Fruit fly (Drosophila melanogaster) whole organism, embryonic: ENCODE data around the gene IKKepsilon.

Source experiments
- Abd-B ChIP-seq: fragments of 200-800 bp; sonication (Bioruptor generic); optimal IDR thresholded peaks from 2 replicates; lab custom pipeline; 2018; ENCODE audit warnings: missing biosample characterization, mild to moderate bottlenecking, missing genetic modification characterization, moderate library complexity
- BEAF-32 ChIP-seq: fragments of 200-800 bp; sonication (Bioruptor generic); optimal IDR thresholded peaks from 3 replicates; lab custom pipeline; 2017; ENCODE audit warnings: missing biosample characterization, missing genetic modification characterization, mild to moderate bottlenecking, moderate library complexity, missing genetic modification reagents
- Blimp-1 ChIP-seq: fragments of 200-800 bp; sonication (Bioruptor generic); optimal IDR thresholded peaks from 3 replicates; lab custom pipeline; 2018; ENCODE audit warnings: missing biosample characterization, missing genetic modification characterization, mild to moderate bottlenecking, moderate library complexity, missing genetic modification reagents
- CG10979 ChIP-seq: fragments of 200-800 bp; sonication (Bioruptor generic); optimal IDR thresholded peaks from 2 replicates; lab custom pipeline; 2018; ENCODE audit warnings: missing biosample characterization, mild to moderate bottlenecking, missing genetic modification characterization, moderate library complexity
- CG11247 ChIP-seq: fragments of 200-800 bp; sonication (Bioruptor generic); IDR thresholded peaks from 2 replicates; pipeline ENCODE4 v1.3.6; 2022; ENCODE audit warnings: missing biosample characterization, missing genetic modification characterization
- CG11560 ChIP-seq: fragments of 200-800 bp; sonication (Bioruptor generic); IDR thresholded peaks from 3 replicates; pipeline ENCODE4 v1.3.6; 2022; ENCODE audit warnings: missing biosample characterization, missing genetic modification characterization
- CG12299 ChIP-seq: fragments of 200-800 bp; sonication (Bioruptor generic); optimal IDR thresholded peaks from 2 replicates; lab custom pipeline; 2018; ENCODE audit warnings: missing biosample characterization, mild to moderate bottlenecking, missing genetic modification characterization
- CG12769 ChIP-seq: fragments of 200-800 bp; sonication (Bioruptor generic); optimal IDR thresholded peaks from 2 replicates; lab custom pipeline; 2019; ENCODE audit warnings: missing biosample characterization, mild to moderate bottlenecking, missing genetic modification characterization, moderate library complexity
- CG13287 ChIP-seq: fragments of 200-800 bp; sonication (Bioruptor generic); IDR thresholded peaks from 2 replicates; pipeline ENCODE4 v1.3.6; 2022; ENCODE audit warnings: missing biosample characterization, missing genetic modification characterization; ENCODE audit not compliant: partially characterized antibody
- CG14441 ChIP-seq: fragments of 200-800 bp; sonication (Bioruptor generic); IDR thresholded peaks from 2 replicates; pipeline ENCODE4 v1.3.6; 2022; ENCODE audit warnings: missing biosample characterization, missing genetic modification characterization
- CG14860 ChIP-seq: fragments of 200-800 bp; sonication (Bioruptor generic); IDR thresholded peaks from 3 replicates; pipeline ENCODE4 v1.3.6; 2022; ENCODE audit warnings: missing biosample characterization, missing genetic modification characterization; ENCODE audit not compliant: partially characterized antibody
- CG15011 ChIP-seq: fragments of 200-800 bp; sonication (Bioruptor generic); optimal IDR thresholded peaks from 3 replicates; lab custom pipeline; 2018; ENCODE audit warnings: missing biosample characterization, mild to moderate bottlenecking, missing genetic modification characterization
- CG15269 ChIP-seq: fragments of 200-800 bp; sonication (Bioruptor generic); optimal IDR thresholded peaks from 2 replicates; lab custom pipeline; 2018; ENCODE audit warnings: missing biosample characterization, mild to moderate bottlenecking, missing genetic modification characterization, moderate library complexity
- CG16779 ChIP-seq: fragments of 200-800 bp; sonication (Bioruptor generic); IDR thresholded peaks from 2 replicates; pipeline ENCODE4 v1.3.6; 2022; ENCODE audit warnings: missing biosample characterization, missing genetic modification characterization
- CG17186 ChIP-seq: fragments of 200-800 bp; sonication (Bioruptor generic); optimal IDR thresholded peaks from 3 replicates; lab custom pipeline; 2017; ENCODE audit warnings: missing biosample characterization, missing genetic modification reagents, missing genetic modification characterization
- CG17359 ChIP-seq: fragments of 200-800 bp; sonication (Bioruptor generic); optimal IDR thresholded peaks from 3 replicates; lab custom pipeline; 2018; ENCODE audit warnings: missing biosample characterization, mild to moderate bottlenecking, missing genetic modification characterization, moderate library complexity
- CG18764 ChIP-seq: fragments of 200-800 bp; sonication (Bioruptor generic); optimal IDR thresholded peaks from 3 replicates; lab custom pipeline; 2016; ENCODE audit warnings: missing biosample characterization, missing genetic modification characterization
- CG2116 ChIP-seq: fragments of 200-800 bp; sonication (Bioruptor generic); optimal IDR thresholded peaks from 3 replicates; lab custom pipeline; 2018; ENCODE audit warnings: missing biosample characterization, mild to moderate bottlenecking, missing genetic modification characterization
- CG2875 ChIP-seq: fragments of 200-800 bp; sonication (Bioruptor generic); optimal IDR thresholded peaks from 2 replicates; lab custom pipeline; 2017; ENCODE audit warnings: missing biosample characterization, mild to moderate bottlenecking, missing genetic modification characterization, missing genetic modification reagents
- CG31365 ChIP-seq: fragments of 200-800 bp; sonication (Bioruptor generic); optimal IDR thresholded peaks from 2 replicates; lab custom pipeline; 2018; ENCODE audit warnings: missing biosample characterization, mild to moderate bottlenecking, missing genetic modification characterization
- CG3726 ChIP-seq: fragments of 200-800 bp; sonication (Bioruptor generic); IDR thresholded peaks from 3 replicates; pipeline ENCODE4, ENCODE4 v1.3.6; 2022; ENCODE audit warnings: missing biosample characterization, missing genetic modification characterization
- CrebB ChIP-seq: fragments of 200-800 bp; sonication (Bioruptor generic); optimal IDR thresholded peaks from 3 replicates; lab custom pipeline; 2018; ENCODE audit warnings: missing biosample characterization, mild to moderate bottlenecking, missing genetic modification characterization
- Dip3 ChIP-seq: fragments of 200-800 bp; sonication (Bioruptor generic); optimal IDR thresholded peaks from 3 replicates; lab custom pipeline; 2016; ENCODE audit warnings: missing biosample characterization, missing genetic modification characterization
- Dll ChIP-seq: fragments of 200-800 bp; sonication (Bioruptor generic); IDR thresholded peaks from 4 replicates; pipeline ENCODE4 v1.3.6; 2022; ENCODE audit warnings: missing biosample characterization, missing genetic modification characterization; ENCODE audit not compliant: partially characterized antibody
- E2f2 ChIP-seq: fragments of 200-800 bp; sonication (Bioruptor generic); IDR thresholded peaks from 2 replicates; pipeline ENCODE4 v1.3.6; 2022; ENCODE audit warnings: missing biosample characterization, missing genetic modification characterization
- MBD-R2 ChIP-seq: fragments of 200-800 bp; sonication (Bioruptor generic); IDR thresholded peaks from 2 replicates; pipeline ENCODE4 v1.3.6; 2022; ENCODE audit warnings: missing biosample characterization, missing genetic modification characterization
- Mad ChIP-seq: fragments of 200-800 bp; sonication (Bioruptor generic); optimal IDR thresholded peaks from 2 replicates; lab custom pipeline; 2016; ENCODE audit warnings: missing biosample characterization, missing genetic modification characterization
- Max ChIP-seq: fragments of 200-800 bp; sonication (Bioruptor generic); optimal IDR thresholded peaks from 2 replicates; lab custom pipeline; 2016; ENCODE audit warnings: missing biosample characterization, mild to moderate bottlenecking, missing genetic modification characterization
- Meics ChIP-seq: fragments of 200-800 bp; sonication (Bioruptor generic); optimal IDR thresholded peaks from 2 replicates; lab custom pipeline; 2017; ENCODE audit warnings: missing biosample characterization, mild to moderate bottlenecking, missing genetic modification characterization
- NfI ChIP-seq: fragments of 200-800 bp; sonication (Bioruptor generic); optimal IDR thresholded peaks from 3 replicates; lab custom pipeline; 2018; ENCODE audit warnings: missing biosample characterization, mild to moderate bottlenecking, missing genetic modification characterization, moderate library complexity
- PHDP ChIP-seq: fragments of 200-800 bp; sonication (Bioruptor generic); optimal IDR thresholded peaks from 3 replicates; lab custom pipeline; 2018; ENCODE audit warnings: missing biosample characterization, mild to moderate bottlenecking, missing genetic modification characterization, moderate library complexity
- bbx ChIP-seq: fragments of 200-800 bp; sonication (Bioruptor generic); IDR thresholded peaks from 2 replicates; pipeline ENCODE4 v1.3.6; 2022; ENCODE audit warnings: missing biosample characterization, missing genetic modification characterization; ENCODE audit not compliant: partially characterized antibody
- btn ChIP-seq: fragments of 200-800 bp; sonication (Bioruptor generic); optimal IDR thresholded peaks from 2 replicates; lab custom pipeline; 2016; ENCODE audit warnings: missing biosample characterization, missing genetic modification characterization
- kni ChIP-seq: fragments of 200-800 bp; sonication (Bioruptor generic); optimal IDR thresholded peaks from 3 replicates; lab custom pipeline; 2017; ENCODE audit warnings: mild to moderate bottlenecking, missing biosample characterization, missing genetic modification reagents, missing genetic modification characterization
- nau ChIP-seq: fragments of 200-800 bp; sonication (Bioruptor generic); optimal IDR thresholded peaks from 3 replicates; lab custom pipeline; 2017; ENCODE audit warnings: missing biosample characterization, mild to moderate bottlenecking, missing genetic modification characterization, missing genetic modification reagents
- org-1 ChIP-seq: fragments of 200-800 bp; sonication (Bioruptor generic); optimal IDR thresholded peaks from 2 replicates; lab custom pipeline; 2017; ENCODE audit warnings: missing biosample characterization, missing genetic modification characterization
- pfk ChIP-seq: fragments of 200-800 bp; sonication (Bioruptor generic); optimal IDR thresholded peaks from 2 replicates; lab custom pipeline; 2018; ENCODE audit warnings: missing biosample characterization, mild to moderate bottlenecking, missing genetic modification characterization, moderate library complexity
- phol ChIP-seq: fragments of 200-800 bp; sonication (Bioruptor generic); optimal IDR thresholded peaks from 3 replicates; lab custom pipeline; 2018; ENCODE audit warnings: missing biosample characterization, mild to moderate bottlenecking, missing genetic modification characterization, moderate library complexity
- repo ChIP-seq: fragments of 200-800 bp; sonication (Bioruptor generic); optimal IDR thresholded peaks from 2 replicates; lab custom pipeline; 2016; ENCODE audit warnings: missing biosample characterization, missing genetic modification characterization
- rib ChIP-seq: fragments of 200-800 bp; sonication (Bioruptor generic); IDR thresholded peaks from 2 replicates; pipeline ENCODE4 v1.3.6; 2022; ENCODE audit warnings: missing biosample characterization, missing genetic modification characterization
- salm ChIP-seq: fragments of 200-800 bp; sonication (Bioruptor generic); optimal IDR thresholded peaks from 2 replicates; lab custom pipeline; 2018; ENCODE audit warnings: missing biosample characterization, mild to moderate bottlenecking, missing genetic modification characterization
- slp2 ChIP-seq: fragments of 200-800 bp; sonication (Bioruptor generic); optimal IDR thresholded peaks from 2 replicates; lab custom pipeline; 2016; ENCODE audit warnings: missing biosample characterization, missing genetic modification characterization
- sob ChIP-seq: fragments of 200-800 bp; sonication (Bioruptor generic); IDR thresholded peaks from 2 replicates; pipeline ENCODE4 v1.3.6; 2022; ENCODE audit warnings: missing biosample characterization, missing genetic modification characterization
- stc ChIP-seq: fragments of 200-800 bp; sonication (Bioruptor generic); IDR thresholded peaks from 2 replicates; pipeline ENCODE4 v1.3.6; 2022; ENCODE audit warnings: missing biosample characterization, missing genetic modification characterization
- tgo ChIP-seq: fragments of 200-800 bp; sonication (Bioruptor generic); IDR thresholded peaks from 3 replicates; pipeline ENCODE4 v1.3.6; 2022; ENCODE audit warnings: missing biosample characterization, missing genetic modification characterization
- tll ChIP-seq, 2 experiments: fragments of 200-800 bp in 1 of 2; fragments of >200 bp in 1 of 2; sonication (Bioruptor generic) in 1 of 2; optimal IDR thresholded peaks; 2 replicates each; lab custom pipeline; 2017 to 2019; ENCODE audit warnings: missing biosample characterization in 2 of 2, missing genetic modification characterization in 2 of 2, mild to moderate bottlenecking in 1 of 2, moderate library complexity in 1 of 2
- toy ChIP-seq: fragments of 200-800 bp; sonication (Bioruptor generic); IDR thresholded peaks from 2 replicates; pipeline ENCODE4 v1.3.6; 2022; ENCODE audit warnings: missing biosample characterization, missing genetic modification characterization
- trh ChIP-seq: fragments of 200-800 bp; sonication (Bioruptor generic); optimal IDR thresholded peaks from 2 replicates; lab custom pipeline; 2016; ENCODE audit warnings: missing biosample characterization, missing genetic modification characterization
- twi ChIP-seq: fragments of 200-800 bp; optimal IDR thresholded peaks from 2 replicates; lab custom pipeline; 2019; ENCODE audit warnings: missing biosample characterization, mild to moderate bottlenecking, missing genetic modification characterization, moderate library complexity
- usp ChIP-seq: fragments of >200 bp; optimal IDR thresholded peaks from 2 replicates; lab custom pipeline; 2017; ENCODE audit warnings: missing biosample characterization, missing genetic modification characterization
- vnd ChIP-seq: fragments of 200-800 bp; sonication (Bioruptor generic); IDR thresholded peaks from 3 replicates; pipeline ENCODE4 v1.3.6; 2022; ENCODE audit warnings: missing biosample characterization, missing genetic modification characterization; ENCODE audit not compliant: partially characterized antibody

Gene IKKepsilon

DNA sequence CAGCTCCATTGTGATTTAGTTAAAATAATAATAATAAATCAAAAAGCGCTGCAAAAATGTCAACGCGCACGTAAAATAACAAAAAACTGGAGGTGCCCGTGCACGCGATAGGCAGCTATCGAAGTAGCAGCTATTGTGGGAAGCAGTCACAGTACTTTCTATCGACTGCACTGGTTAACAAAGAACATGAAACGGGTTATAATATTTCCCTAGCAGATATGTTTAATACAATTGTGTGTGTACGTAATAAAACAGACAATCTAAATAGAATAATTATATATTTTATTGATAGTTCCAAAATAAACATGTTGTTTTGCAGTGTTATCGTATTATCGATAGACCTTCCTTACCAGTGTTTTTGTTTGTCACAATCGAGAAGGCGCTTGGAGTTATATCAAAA, at the start of gene IKKepsilon, which contains the start of gene CG31678:
Gene IKKepsilon, plus strand, starts transcription at position 171 of the 400 bp plus-strand sequence.
Gene CG31678, minus strand, starts transcription at position 67 of the 400 bp plus-strand sequence.
- no peak for TF ChIP-seq CG15269 (tag; lab: Kevin White, UChicago)
- no peak for TF ChIP-seq CG31365 (tag; lab: Kevin White, UChicago)
- peak; percentile 21 for TF ChIP-seq CG12299 (tag; lab: Kevin White, UChicago)
- TF ChIP-seq E2f2 (GFP tag; lab: Robert Waterston, UW): peak; percentile 49
- no peak for TF ChIP-seq pfk (GFP tag; lab: Kevin White, UChicago)
- TF ChIP-seq CG12769 (tag; lab: Kevin White, UChicago): no peak
- no peak for TF ChIP-seq twi (tag; lab: Kevin White, UChicago)
- TF ChIP-seq CG16779 (GFP tag; lab: Robert Waterston, UW): no peak
- no peak for TF ChIP-seq trh (GFP tag; lab: Kevin White, UChicago)
- peak; percentile 95 for TF ChIP-seq vnd (GFP tag; lab: Robert Waterston, UW)
- no peak for TF ChIP-seq CG3726 (GFP tag; lab: Robert Waterston, UW)
- TF ChIP-seq Abd-B (GFP tag; lab: Kevin White, UChicago): no peak
- TF ChIP-seq Dip3 (GFP tag; lab: Kevin White, UChicago): no peak
- TF ChIP-seq NfI (GFP tag; lab: Kevin White, UChicago): peak; percentile 34
- TF ChIP-seq Max (GFP tag; lab: Kevin White, UChicago): peak; percentile 61
- no peak for TF ChIP-seq CG14441 (GFP tag; lab: Robert Waterston, UW)
- TF ChIP-seq Mad (GFP tag; lab: Kevin White, UChicago): peak; percentile 36
- no peak for TF ChIP-seq slp2 (GFP tag; lab: Kevin White, UChicago)
- TF ChIP-seq BEAF-32 (GFP tag; lab: Kevin White, UChicago): peak; percentile 85
- no peak for TF ChIP-seq CrebB (tag; lab: Kevin White, UChicago)
- peak; percentile 96 for TF ChIP-seq CG13287 (GFP tag; lab: Robert Waterston, UW)
- no peak for TF ChIP-seq CG18764 (GFP tag; lab: Kevin White, UChicago)
- no peak for TF ChIP-seq kni (GFP tag; lab: Kevin White, UChicago)
- TF ChIP-seq phol: peak; percentile 52
- peak; percentile 87 for TF ChIP-seq bbx (GFP tag; lab: Robert Waterston, UW)
- no peak for TF ChIP-seq salm (tag; lab: Kevin White, UChicago)
- no peak for TF ChIP-seq tll (GFP tag; optimal IDR thresholded peaks at IDR 0.05; lab: Kevin White, UChicago)
- TF ChIP-seq repo (GFP tag; lab: Kevin White, UChicago): no peak
- TF ChIP-seq usp (GFP tag; lab: Kevin White, UChicago): no peak
- TF ChIP-seq btn: no peak
- TF ChIP-seq CG10979 (tag; lab: Kevin White, UChicago): peak; percentile 23
- no peak for TF ChIP-seq nau (GFP tag; lab: Kevin White, UChicago)
- no peak for TF ChIP-seq Blimp-1 (GFP tag; lab: Kevin White, UChicago)
- no peak for TF ChIP-seq org-1 (GFP tag; lab: Kevin White, UChicago)
- TF ChIP-seq MBD-R2: peak; percentile 93
- peak; percentile 57 for TF ChIP-seq sob (GFP tag; lab: Robert Waterston, UW)
- peak; percentile 86 for TF ChIP-seq CG2116 (GFP tag; lab: Kevin White, UChicago)
- no peak for TF ChIP-seq CG15011
- TF ChIP-seq CG2875 (GFP tag; lab: Kevin White, UChicago): no peak
- TF ChIP-seq stc (GFP tag; lab: Robert Waterston, UW): no peak
- peak; percentile 92 for TF ChIP-seq CG14860 (GFP tag; lab: Robert Waterston, UW)
- no peak for TF ChIP-seq CG17359 (tag; lab: Kevin White, UChicago)
- no peak for TF ChIP-seq rib (GFP tag; lab: Robert Waterston, UW)
- TF ChIP-seq Meics (GFP tag; lab: Kevin White, UChicago): no peak
- TF ChIP-seq toy (GFP tag; lab: Robert Waterston, UW): no peak
- peak; percentile 30 for TF ChIP-seq PHDP
- no peak for TF ChIP-seq CG11247 (GFP tag; lab: Robert Waterston, UW)
- TF ChIP-seq CG11560 (tag; lab: Robert Waterston, UW): no peak
- TF ChIP-seq CG17186 (GFP tag; lab: Kevin White, UChicago): peak; percentile 78
- no peak for TF ChIP-seq tgo
- peak; percentile 91 for TF ChIP-seq Dll (GFP tag; lab: Robert Waterston, UW)
